Fruit fly (Drosophila melanogaster) whole organism, embryonic: ENCODE results near the gene CG9107.

Experiments
- BEAF-32 ChIP-seq: fragments of 200-800 bp; sonication (Bioruptor generic); optimal IDR thresholded peaks from 3 replicates; lab custom pipeline; 2017; ENCODE audit warnings: missing biosample characterization, missing genetic modification characterization, mild to moderate bottlenecking, moderate library complexity, missing genetic modification reagents
- Bteb2 ChIP-seq: fragments of 200-800 bp; sonication (Bioruptor generic); optimal IDR thresholded peaks from 2 replicates; lab custom pipeline; 2016; ENCODE audit warnings: missing biosample characterization, missing genetic modification characterization
- C15 ChIP-seq: fragments of 200-800 bp; sonication (Bioruptor generic); IDR thresholded peaks from 3 replicates; pipeline ENCODE4 v1.3.6; 2022; ENCODE audit warnings: missing biosample characterization, missing genetic modification characterization
- CG10462 ChIP-seq: fragments of 200-800 bp; sonication (Bioruptor generic); optimal IDR thresholded peaks from 2 replicates; lab custom pipeline; 2016; ENCODE audit warnings: missing biosample characterization, missing genetic modification characterization
- CG12299 ChIP-seq: fragments of 200-800 bp; sonication (Bioruptor generic); optimal IDR thresholded peaks from 2 replicates; lab custom pipeline; 2018; ENCODE audit warnings: missing biosample characterization, mild to moderate bottlenecking, missing genetic modification characterization
- CG12391 ChIP-seq: fragments of 200-800 bp; sonication (Bioruptor generic); optimal IDR thresholded peaks from 3 replicates; lab custom pipeline; 2018; ENCODE audit warnings: missing biosample characterization, mild to moderate bottlenecking, missing genetic modification characterization, moderate library complexity
- CG12942 ChIP-seq: fragments of 200-800 bp; sonication (Bioruptor generic); optimal IDR thresholded peaks from 3 replicates; lab custom pipeline; 2016; ENCODE audit warnings: missing biosample characterization, missing genetic modification characterization
- CG13624 ChIP-seq: fragments of 200-800 bp; sonication (Bioruptor generic); optimal IDR thresholded peaks from 2 replicates; lab custom pipeline; 2016; ENCODE audit warnings: missing biosample characterization, missing genetic modification characterization
- CG13775 ChIP-seq: fragments of 200-800 bp; sonication (Bioruptor generic); optimal IDR thresholded peaks from 3 replicates; lab custom pipeline; 2017; ENCODE audit warnings: missing biosample characterization, mild to moderate bottlenecking, missing genetic modification characterization
- CG14710 ChIP-seq: fragments of 200-800 bp; sonication (Bioruptor generic); optimal IDR thresholded peaks from 3 replicates; lab custom pipeline; 2019; ENCODE audit warnings: missing biosample characterization, mild to moderate bottlenecking, missing genetic modification characterization, moderate library complexity
- CG1602 ChIP-seq: fragments of 200-800 bp; sonication (Bioruptor generic); optimal IDR thresholded peaks from 3 replicates; lab custom pipeline; 2016; ENCODE audit warnings: missing biosample characterization, missing genetic modification characterization
- CG3065 ChIP-seq: fragments of 200-800 bp; sonication (Bioruptor generic); optimal IDR thresholded peaks from 2 replicates; lab custom pipeline; 2016; ENCODE audit warnings: missing biosample characterization, missing genetic modification characterization
- CG34224 ChIP-seq: fragments of 200-800 bp; sonication (Bioruptor generic); IDR thresholded peaks from 3 replicates; pipeline ENCODE4 v1.3.6; 2022; ENCODE audit warnings: missing biosample characterization, missing genetic modification characterization; ENCODE audit not compliant: partially characterized antibody
- CG34422 ChIP-seq: fragments of 200-800 bp; sonication (Bioruptor generic); IDR thresholded peaks from 3 replicates; pipeline ENCODE4 v1.3.6; 2022; ENCODE audit warnings: missing biosample characterization, missing genetic modification characterization
- CG3847 ChIP-seq: fragments of 200-800 bp; sonication (Bioruptor generic); IDR thresholded peaks from 2 replicates; pipeline ENCODE4 v1.3.6; 2022; ENCODE audit warnings: missing biosample characterization, missing genetic modification characterization
- CG4617 ChIP-seq: fragments of 200-800 bp; sonication (Bioruptor generic); optimal IDR thresholded peaks from 3 replicates; lab custom pipeline; 2016; ENCODE audit warnings: missing biosample characterization, missing genetic modification characterization, borderline replicate concordance
- CG7786 ChIP-seq: fragments of 200-800 bp; sonication (Bioruptor generic); optimal IDR thresholded peaks from 2 replicates; lab custom pipeline; 2016; ENCODE audit warnings: missing biosample characterization, missing genetic modification characterization
- CG8944 ChIP-seq: fragments of 200-800 bp; sonication (Bioruptor generic); optimal IDR thresholded peaks from 3 replicates; lab custom pipeline; 2016; ENCODE audit warnings: missing biosample characterization, missing genetic modification characterization
- CG9609 ChIP-seq: fragments of 200-800 bp; sonication (Bioruptor generic); optimal IDR thresholded peaks from 3 replicates; lab custom pipeline; 2016; ENCODE audit warnings: missing biosample characterization, missing genetic modification characterization
- CG9797 ChIP-seq: fragments of 200-800 bp; sonication (Bioruptor generic); optimal IDR thresholded peaks from 3 replicates; lab custom pipeline; 2018; ENCODE audit warnings: missing biosample characterization, mild to moderate bottlenecking, missing genetic modification characterization
- CHES-1-like ChIP-seq: fragments of 200-800 bp; sonication (Bioruptor generic); optimal IDR thresholded peaks from 2 replicates; lab custom pipeline; 2016; ENCODE audit warnings: missing biosample characterization, missing genetic modification characterization
- CrebB ChIP-seq: fragments of 200-800 bp; sonication (Bioruptor generic); optimal IDR thresholded peaks from 3 replicates; lab custom pipeline; 2018; ENCODE audit warnings: missing biosample characterization, mild to moderate bottlenecking, missing genetic modification characterization
- Dip3 ChIP-seq: fragments of 200-800 bp; sonication (Bioruptor generic); optimal IDR thresholded peaks from 3 replicates; lab custom pipeline; 2016; ENCODE audit warnings: missing biosample characterization, missing genetic modification characterization
- Doc3 ChIP-seq: fragments of 200-800 bp; sonication (Bioruptor generic); IDR thresholded peaks from 3 replicates; pipeline ENCODE4 v1.3.6; 2022; ENCODE audit warnings: missing biosample characterization, missing genetic modification characterization; ENCODE audit not compliant: partially characterized antibody
- H15 ChIP-seq: fragments of 200-800 bp; sonication (Bioruptor generic); IDR thresholded peaks from 3 replicates; pipeline ENCODE4 v1.3.6; 2022; ENCODE audit warnings: missing biosample characterization, missing genetic modification characterization
- HLH54F ChIP-seq: fragments of 200-800 bp; sonication (Bioruptor generic); optimal IDR thresholded peaks from 3 replicates; lab custom pipeline; 2016; ENCODE audit warnings: missing biosample characterization, missing genetic modification characterization
- Hsf ChIP-seq: fragments of 200-800 bp; sonication (Bioruptor generic); optimal IDR thresholded peaks from 3 replicates; lab custom pipeline; 2016; ENCODE audit warnings: missing biosample characterization, missing genetic modification characterization
- MBD-R2 ChIP-seq: fragments of 200-800 bp; sonication (Bioruptor generic); IDR thresholded peaks from 2 replicates; pipeline ENCODE4 v1.3.6; 2022; ENCODE audit warnings: missing biosample characterization, missing genetic modification characterization
- Mes4 ChIP-seq: fragments of 200-800 bp; sonication (Bioruptor generic); optimal IDR thresholded peaks from 2 replicates; lab custom pipeline; 2016; ENCODE audit warnings: missing biosample characterization, missing genetic modification characterization
- PHDP ChIP-seq: fragments of 200-800 bp; sonication (Bioruptor generic); optimal IDR thresholded peaks from 3 replicates; lab custom pipeline; 2018; ENCODE audit warnings: missing biosample characterization, mild to moderate bottlenecking, missing genetic modification characterization, moderate library complexity
- Six4 ChIP-seq: fragments of 200-800 bp; sonication (Bioruptor generic); optimal IDR thresholded peaks from 2 replicates; lab custom pipeline; 2016; ENCODE audit warnings: missing biosample characterization, missing genetic modification characterization
- Sry-β ChIP-seq: fragments of 200-800 bp; sonication (Bioruptor generic); optimal IDR thresholded peaks from 2 replicates; lab custom pipeline; 2018; ENCODE audit warnings: missing biosample characterization, mild to moderate bottlenecking, missing genetic modification characterization, moderate library complexity
- Xrp1 ChIP-seq: fragments of 200-800 bp; sonication (Bioruptor generic); IDR thresholded peaks from 2 replicates; pipeline ENCODE4 v1.3.6; 2022; ENCODE audit warnings: missing biosample characterization, missing genetic modification characterization
- ash1 ChIP-seq: fragments of 200-800 bp; sonication (Bioruptor generic); optimal IDR thresholded peaks from 2 replicates; lab custom pipeline; 2018; ENCODE audit warnings: missing biosample characterization, mild to moderate bottlenecking, missing genetic modification characterization
- cato ChIP-seq: fragments of 200-800 bp; sonication (Bioruptor generic); optimal IDR thresholded peaks from 2 replicates; lab custom pipeline; 2016; ENCODE audit warnings: missing biosample characterization, missing genetic modification characterization, borderline replicate concordance
- dpn ChIP-seq, 2 experiments: fragments of 200-800 bp; sonication (Bioruptor generic); optimal IDR thresholded peaks; 3 replicates each; lab custom pipeline; 2016; ENCODE audit warnings: missing biosample characterization in 2 of 2, missing genetic modification characterization in 2 of 2
- ems ChIP-seq: fragments of 200-800 bp; sonication (Bioruptor generic); optimal IDR thresholded peaks from 3 replicates; lab custom pipeline; 2016; ENCODE audit warnings: missing biosample characterization, missing genetic modification characterization
- fu2 ChIP-seq: fragments of 200-800 bp; sonication (Bioruptor generic); optimal IDR thresholded peaks from 2 replicates; lab custom pipeline; 2016; ENCODE audit warnings: missing biosample characterization, missing genetic modification characterization
- kah ChIP-seq: fragments of 200-800 bp; sonication (Bioruptor generic); optimal IDR thresholded peaks from 2 replicates; lab custom pipeline; 2018; ENCODE audit warnings: missing biosample characterization, mild to moderate bottlenecking, missing genetic modification characterization
- lmd ChIP-seq: fragments of 200-800 bp; sonication (Bioruptor generic); IDR thresholded peaks from 2 replicates; pipeline ENCODE4 v1.3.6; 2022; ENCODE audit warnings: missing biosample characterization, missing genetic modification characterization
- mam ChIP-seq: fragments of 200-800 bp; sonication (Bioruptor generic); optimal IDR thresholded peaks from 3 replicates; lab custom pipeline; 2016; ENCODE audit warnings: missing biosample characterization, missing genetic modification characterization
- pan ChIP-seq, 4 experiments: fragments of >200 bp in 3 of 4; fragments of 200-800 bp in 1 of 4; sonication (Bioruptor generic) in 1 of 4; optimal IDR thresholded peaks in 3 of 4; IDR thresholded peaks in 1 of 4; 2 replicates each; pipeline versions ENCODE4 v1.3.6 to Lab custom; 2017 to 2022; ENCODE audit warnings: missing biosample characterization in 2 of 4, missing genetic modification characterization in 2 of 4, mixed read lengths in 1 of 4
- peb ChIP-seq: fragments of 200-800 bp; sonication (Bioruptor generic); IDR thresholded peaks from 2 replicates; pipeline ENCODE4 v1.3.6; 2022; ENCODE audit warnings: missing biosample characterization, missing genetic modification characterization
- pnt ChIP-seq: fragments of 200-800 bp; sonication (Bioruptor generic); optimal IDR thresholded peaks from 3 replicates; lab custom pipeline; 2016; ENCODE audit warnings: missing biosample characterization, missing genetic modification characterization
- pzg ChIP-seq: fragments of 200-800 bp; sonication (Bioruptor generic); optimal IDR thresholded peaks from 3 replicates; lab custom pipeline; 2018; ENCODE audit warnings: missing biosample characterization, mild to moderate bottlenecking, missing genetic modification characterization, moderate library complexity
- tll ChIP-seq, 2 experiments: fragments of 200-800 bp in 1 of 2; fragments of >200 bp in 1 of 2; sonication (Bioruptor generic) in 1 of 2; optimal IDR thresholded peaks; 2 replicates each; lab custom pipeline; 2017 to 2019; ENCODE audit warnings: missing biosample characterization in 2 of 2, missing genetic modification characterization in 2 of 2, mild to moderate bottlenecking in 1 of 2, moderate library complexity in 1 of 2
- trem ChIP-seq: fragments of 200-800 bp; optimal IDR thresholded peaks from 3 replicates; lab custom pipeline; 2019; ENCODE audit warnings: missing biosample characterization, mild to moderate bottlenecking, missing genetic modification characterization, moderate library complexity
- unc-4 ChIP-seq: fragments of 200-800 bp; sonication (Bioruptor generic); IDR thresholded peaks from 2 replicates; pipeline ENCODE4 v1.3.6; 2022; ENCODE audit warnings: missing biosample characterization, missing genetic modification characterization; ENCODE audit not compliant: partially characterized antibody
- zen ChIP-seq: fragments of 200-800 bp; sonication (Bioruptor generic); optimal IDR thresholded peaks from 3 replicates; lab custom pipeline; 2018; ENCODE audit warnings: missing biosample characterization, mild to moderate bottlenecking, missing genetic modification characterization, moderate library complexity

Gene CG9107

dm6 chr2L:6037830-6038229 is 13.5 kb upstream of the CG9107 start, which contains the start of the genes CG9117 and CG31643 (continued):
- peak; percentile 55 for TF ChIP-seq CG7786 (GFP tag; lab: Kevin White, UChicago)
- peak; percentile 99 for TF ChIP-seq trem
- peak; percentile 76 for TF ChIP-seq CG13624 (GFP tag; lab: Kevin White, UChicago)
- TF ChIP-seq CG12391, result peak; percentile 76
- no peak for TF ChIP-seq H15
- peak; percentile 66 for TF ChIP-seq PHDP (tag; lab: Kevin White, UChicago)
- TF ChIP-seq CG9609 (GFP tag; lab: Kevin White, UChicago), result peak; percentile 65
- peak; percentile 30 for TF ChIP-seq Mes4 (GFP tag; lab: Kevin White, UChicago)
- peak; percentile 31 for TF ChIP-seq CG12299 (tag; lab: Kevin White, UChicago)
- TF ChIP-seq CG34224 (GFP tag; lab: Robert Waterston, UW), result peak; percentile 60; the same call in 2 of the 3 replicates
- peak; percentile 60 to 61 for TF ChIP-seq dpn (GFP tag; optimal IDR thresholded peaks at IDR 0.05; lab: Kevin White, UChicago)
- TF ChIP-seq lmd (GFP tag; lab: Robert Waterston, UW), result peak; percentile 25; the same call in 1 of the 2 replicates
- TF ChIP-seq CG3847, result peak; percentile 28; the same call in 1 of the 2 replicates
- TF ChIP-seq pzg (GFP tag; lab: Kevin White, UChicago), result peak; percentile 64
- peak; percentile 13 for TF ChIP-seq CG10462 (GFP tag; lab: Kevin White, UChicago)
- TF ChIP-seq CHES-1-like (GFP tag; lab: Kevin White, UChicago), result peak; percentile 70
- peak; percentile 63; the same call in 1 of the 3 replicates for TF ChIP-seq CG34422 (GFP tag; lab: Robert Waterston, UW)
- TF ChIP-seq ems (GFP tag; lab: Kevin White, UChicago), result peak; percentile 52
- no peak for TF ChIP-seq CG9797 (GFP tag; lab: Kevin White, UChicago)
- TF ChIP-seq fu2, result peak; percentile 59
- TF ChIP-seq CG12942 (GFP tag; lab: Kevin White, UChicago), result peak; percentile 57
- peak; percentile 31 for TF ChIP-seq BEAF-32 (GFP tag; lab: Kevin White, UChicago)
- peak; percentile 26 for TF ChIP-seq zen (tag; lab: Kevin White, UChicago)
- peak; percentile 78 for TF ChIP-seq mam
- peak; percentile 51 for TF ChIP-seq CG4617 (GFP tag; lab: Kevin White, UChicago)
- peak; percentile 56 for TF ChIP-seq CG13775 (GFP tag; lab: Kevin White, UChicago)
- peak; percentile 35 for TF ChIP-seq CrebB (tag; lab: Kevin White, UChicago)
- TF ChIP-seq CG14710 (tag; lab: Kevin White, UChicago), result peak; percentile 88
- TF ChIP-seq unc-4 (GFP tag; lab: Robert Waterston, UW), result peak; percentile 36; the same call in 1 of the 2 replicates
- TF ChIP-seq Doc3 (GFP tag; lab: Robert Waterston, UW), result peak; percentile 31; the same call in 1 of the 3 replicates
- TF ChIP-seq cato (GFP tag; lab: Kevin White, UChicago), result peak; percentile 18
- peak; percentile 73 for TF ChIP-seq Bteb2 (GFP tag; lab: Kevin White, UChicago)
- TF ChIP-seq pnt (GFP tag; lab: Kevin White, UChicago), result peak; percentile 39
- peak; percentile 68 for TF ChIP-seq Dip3 (GFP tag; lab: Kevin White, UChicago)
- peak; percentile 47 for TF ChIP-seq HLH54F
- peak in 1 of 2 experiments; percentile 76 for TF ChIP-seq tll (GFP tag; optimal IDR thresholded peaks at IDR 0.05; lab: Kevin White, UChicago)
- TF ChIP-seq C15 (GFP tag; lab: Robert Waterston, UW), result no peak
- no peak for TF ChIP-seq peb (GFP tag; lab: Robert Waterston, UW)
- peak; percentile 58 for TF ChIP-seq Xrp1
- TF ChIP-seq CG8944 (GFP tag; lab: Kevin White, UChicago), result peak; percentile 54
- peak; percentile 100 for TF ChIP-seq kah (GFP tag; lab: Kevin White, UChicago)
- TF ChIP-seq pan (optimal IDR thresholded peaks at IDR 0.05; lab: Kevin White, UChicago), result no peak
- no peak for TF ChIP-seq pan (GFP tag; optimal IDR thresholded peaks at IDR 0.05 in 1 of 2, IDR thresholded peaks at IDR 0.05 in 1 of 2)
- peak; percentile 1 for TF ChIP-seq Sry-β (GFP tag; lab: Kevin White, UChicago)
- TF ChIP-seq Hsf (GFP tag; lab: Kevin White, UChicago), result peak; percentile 57
- no peak for TF ChIP-seq CG3065 (GFP tag; lab: Kevin White, UChicago)
- TF ChIP-seq ash1 (GFP tag; lab: Kevin White, UChicago), result no peak
- TF ChIP-seq CG1602, result peak; percentile 10
- peak; percentile 82 for TF ChIP-seq MBD-R2
- peak; percentile 54 for TF ChIP-seq Six4
